Worm (Caenorhabditis elegans): Measurements from ENCODE around the gene sra-7.
A peak's percentile ranks its signal among the peaks of the same experiment; 100 is the strongest.

DNA sequence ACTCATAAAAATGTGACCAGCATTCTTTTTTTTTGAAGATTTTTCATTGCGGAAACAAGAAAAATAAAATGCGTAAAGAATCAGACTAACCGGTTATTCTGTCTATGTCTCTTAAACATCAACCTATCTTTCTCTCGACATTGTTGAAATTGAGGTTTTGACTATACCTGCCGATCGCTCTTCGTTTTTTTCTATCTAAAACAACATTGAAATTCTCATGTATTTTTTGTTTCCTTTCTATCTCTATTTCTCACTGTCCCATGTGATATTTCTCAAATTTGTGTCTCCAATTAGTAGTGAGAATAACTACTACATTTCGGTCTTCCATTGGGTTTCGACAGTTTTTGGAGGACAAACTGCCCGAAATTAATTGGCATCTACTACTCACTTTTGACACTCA lies 16.4 kb downstream of the sra-7 start:
- TF ChIP-seq ztf-11 (tag; optimal IDR thresholded peaks at IDR 0.05): no peak
- no peak for TF ChIP-seq unc-62 (GFP tag; optimal IDR thresholded peaks at IDR 0.05)
- no peak for TF ChIP-seq lin-13 (GFP tag; optimal IDR thresholded peaks at IDR 0.05)
- no peak for TF ChIP-seq mdl-1 (tag; optimal IDR thresholded peaks at IDR 0.05)
- peak in 2 of 6 experiments; percentile 9 to 34 for TF ChIP-seq elt-3 (tag; optimal IDR thresholded peaks at IDR 0.05)
- TF ChIP-seq nhr-90 (tag; optimal IDR thresholded peaks at IDR 0.05; ENCODE audit: poor library complexity): no peak
- no peak for TF ChIP-seq ama-1 (optimal IDR thresholded peaks at IDR 0.05)
- no peak for TF ChIP-seq elt-2 (tag; optimal IDR thresholded peaks at IDR 0.05)
- no peak for TF ChIP-seq zag-1 (tag; optimal IDR thresholded peaks at IDR 0.05)
- TF ChIP-seq sox-4 (tag; optimal IDR thresholded peaks at IDR 0.05): no peak
- TF ChIP-seq nhr-28 (tag; optimal IDR thresholded peaks at IDR 0.05): no peak
- TF ChIP-seq nhr-84 (tag; optimal IDR thresholded peaks at IDR 0.05): no peak
- no peak for TF ChIP-seq hlh-17 (GFP tag; optimal IDR thresholded peaks at IDR 0.05; ENCODE audit: borderline replicate concordance)
- TF ChIP-seq fkh-4 (tag; optimal IDR thresholded peaks at IDR 0.05; ENCODE audit: borderline replicate concordance): no peak

Data from whole organism, L1 larva.